Fruit fly (Drosophila melanogaster) whole organism, adult: ENCODE measurements around the gene Uch-L5.

Source experiments
- CG11617 ChIP-seq: fragments of 200-800 bp; sonication (Bioruptor generic); optimal IDR thresholded peaks from 2 replicates; lab custom pipeline; 2017; ENCODE audit warnings: mild to moderate bottlenecking, missing biosample characterization, missing genetic modification reagents, missing genetic modification characterization
- CG12768 ChIP-seq: fragments of 200-800 bp; sonication (Bioruptor generic); optimal IDR thresholded peaks from 2 replicates; lab custom pipeline; 2017; ENCODE audit warnings: missing biosample characterization, missing genetic modification characterization, mild to moderate bottlenecking, moderate library complexity, missing genetic modification reagents
- CG14711 ChIP-seq: fragments of 200-800 bp; sonication (Bioruptor generic); optimal IDR thresholded peaks from 2 replicates; lab custom pipeline; 2018; ENCODE audit warnings: missing biosample characterization, mild to moderate bottlenecking, missing genetic modification characterization, moderate library complexity
- CG1620 ChIP-seq: fragments of 200-800 bp; sonication (Bioruptor generic); optimal IDR thresholded peaks from 2 replicates; lab custom pipeline; 2016; ENCODE audit warnings: missing biosample characterization, missing genetic modification characterization
- CG33017 ChIP-seq: fragments of 200-800 bp; sonication (Bioruptor generic); optimal IDR thresholded peaks from 2 replicates; lab custom pipeline; 2018; ENCODE audit warnings: missing biosample characterization, mild to moderate bottlenecking, missing genetic modification characterization, moderate library complexity
- CG5204 ChIP-seq: fragments of 200-800 bp; sonication (Bioruptor generic); optimal IDR thresholded peaks from 2 replicates; lab custom pipeline; 2016; ENCODE audit warnings: missing biosample characterization, missing genetic modification characterization
- CG7045 ChIP-seq: fragments of 200-800 bp; sonication (Bioruptor generic); optimal IDR thresholded peaks from 2 replicates; lab custom pipeline; 2017; ENCODE audit warnings: missing biosample characterization, mild to moderate bottlenecking, missing genetic modification characterization
- CG7101 ChIP-seq: fragments of 200-800 bp; sonication (Bioruptor generic); optimal IDR thresholded peaks from 2 replicates; lab custom pipeline; 2018; ENCODE audit warnings: missing biosample characterization, mild to moderate bottlenecking, missing genetic modification characterization, moderate library complexity
- Clk ChIP-seq: fragments of 200-800 bp; sonication (Bioruptor generic); optimal IDR thresholded peaks from 2 replicates; lab custom pipeline; 2017; ENCODE audit warnings: missing biosample characterization, missing genetic modification characterization
- Crg-1 ChIP-seq: fragments of 200-800 bp; sonication (Bioruptor generic); optimal IDR thresholded peaks from 2 replicates; lab custom pipeline; 2016; ENCODE audit warnings: missing biosample characterization, missing genetic modification characterization
- Hr96 ChIP-seq: fragments of 200-800 bp; sonication (Bioruptor generic); optimal IDR thresholded peaks from 2 replicates; lab custom pipeline; 2016; ENCODE audit warnings: missing biosample characterization, missing genetic modification characterization
- Mnt ChIP-seq: fragments of 200-800 bp; sonication (Bioruptor generic); optimal IDR thresholded peaks from 2 replicates; lab custom pipeline; 2016; ENCODE audit warnings: missing biosample characterization, mild to moderate bottlenecking, missing genetic modification characterization
- bab1 ChIP-seq: fragments of 200-800 bp; sonication (Bioruptor generic); optimal IDR thresholded peaks from 3 replicates; lab custom pipeline; 2019; ENCODE audit warnings: missing biosample characterization, mild to moderate bottlenecking, missing genetic modification characterization, moderate library complexity
- cic ChIP-seq: fragments of 200-800 bp; sonication (Bioruptor generic); optimal IDR thresholded peaks from 2 replicates; lab custom pipeline; 2017; ENCODE audit warnings: missing biosample characterization, mild to moderate bottlenecking, missing genetic modification characterization, moderate library complexity
- cnc ChIP-seq, 2 experiments: fragments of >200 bp; optimal IDR thresholded peaks; 2 replicates each; lab custom pipeline; 2017
- kay ChIP-seq: fragments of 200-800 bp; sonication (Bioruptor generic); peaks from one replicate; lab custom pipeline; 2016; ENCODE audit warnings: missing biosample characterization, missing genetic modification characterization, borderline replicate concordance
- ovo ChIP-seq: fragments of 200-800 bp; sonication (Bioruptor generic); optimal IDR thresholded peaks from 2 replicates; lab custom pipeline; 2016; ENCODE audit warnings: missing biosample characterization, missing genetic modification characterization
- pad ChIP-seq: fragments of 200-800 bp; sonication (Bioruptor generic); optimal IDR thresholded peaks from 3 replicates; lab custom pipeline; 2017; ENCODE audit warnings: missing biosample characterization, missing genetic modification characterization, mild to moderate bottlenecking, moderate library complexity, missing genetic modification reagents
- tj ChIP-seq: fragments of 200-800 bp; sonication (Bioruptor generic); optimal IDR thresholded peaks from 3 replicates; lab custom pipeline; 2017; ENCODE audit warnings: missing biosample characterization, mild to moderate bottlenecking, missing genetic modification characterization, moderate library complexity
- toe ChIP-seq: fragments of 200-800 bp; sonication (Bioruptor generic); optimal IDR thresholded peaks from 2 replicates; lab custom pipeline; 2016; ENCODE audit warnings: missing biosample characterization, missing genetic modification characterization

Uch-L5 gene

DNA sequence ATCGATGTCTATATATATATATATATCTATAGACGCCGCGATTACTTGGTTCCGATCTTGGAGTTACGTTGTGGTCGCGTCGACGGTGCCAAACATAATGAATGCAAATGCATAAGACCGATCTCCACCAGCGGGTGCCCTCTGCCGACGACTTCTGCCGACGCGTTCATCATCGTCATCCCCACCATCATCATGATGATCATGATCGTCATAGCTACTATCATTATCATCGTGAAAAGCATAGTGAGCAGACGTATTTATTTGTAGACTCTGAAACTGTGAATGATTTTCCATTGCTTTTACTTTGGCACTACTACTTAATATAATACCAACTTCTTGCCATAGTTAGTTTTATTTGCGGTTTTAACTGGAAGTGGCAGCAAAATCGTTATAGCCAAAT lies 15.3 kb upstream of the Uch-L5 start, which contains the start of gene CG32037:
Gene CG32037, minus strand, starts transcription at position 101 of the 400 bp plus-strand sequence.
- no peak for TF ChIP-seq CG5204
- TF ChIP-seq pad (GFP tag; lab: Kevin White, UChicago) = no peak
- TF ChIP-seq tj (GFP tag; lab: Kevin White, UChicago) = no peak
- TF ChIP-seq cic = no peak
- no peak for TF ChIP-seq Crg-1 (GFP tag; lab: Kevin White, UChicago)
- TF ChIP-seq CG14711 (tag; lab: Kevin White, UChicago) = no peak
- TF ChIP-seq cnc (optimal IDR thresholded peaks at IDR 0.05; lab: Kevin White, UChicago) = no peak
- no peak for TF ChIP-seq toe (GFP tag; lab: Kevin White, UChicago)
- no peak for TF ChIP-seq CG7101
- TF ChIP-seq ovo (GFP tag; lab: Kevin White, UChicago) = no peak
- no peak for TF ChIP-seq Hr96 (GFP tag; lab: Kevin White, UChicago)
- no peak for TF ChIP-seq CG1620 (GFP tag; lab: Kevin White, UChicago)
- TF ChIP-seq CG33017 (tag; lab: Kevin White, UChicago) = no peak
- no peak for TF ChIP-seq CG12768 (GFP tag; lab: Kevin White, UChicago)
- no peak for TF ChIP-seq Clk (GFP tag; lab: Kevin White, UChicago)
- no peak for TF ChIP-seq CG11617
- no peak for TF ChIP-seq Mnt (GFP tag; lab: Kevin White, UChicago)
- TF ChIP-seq kay = no peak
- no peak for TF ChIP-seq bab1 (GFP tag; lab: Kevin White, UChicago)

DNA sequence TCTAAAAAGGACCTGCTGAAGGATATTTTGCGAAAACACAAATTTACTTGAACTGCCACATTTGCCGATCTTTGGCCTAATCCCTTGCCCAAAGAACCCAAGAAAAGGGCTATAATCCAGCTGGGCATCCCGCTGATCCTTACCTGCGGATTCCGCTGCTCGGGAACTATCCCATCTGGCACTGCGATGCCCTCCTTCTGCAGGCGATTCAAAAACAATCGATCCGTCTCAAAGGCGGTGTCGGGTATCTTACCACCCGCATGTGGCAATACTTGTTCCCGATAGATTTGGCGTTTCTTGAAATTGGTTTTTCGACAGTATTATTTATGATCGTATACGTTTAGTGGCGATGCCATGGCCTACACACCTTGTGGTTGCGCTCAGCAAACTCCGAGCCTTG lies 14.6 kb upstream of the Uch-L5 start:
- TF ChIP-seq kay (no peak), bab1 (GFP tag; lab: Kevin White, UChicago) (no peak), ovo (GFP tag; lab: Kevin White, UChicago) (no peak), CG14711 (tag; lab: Kevin White, UChicago) (no peak), CG12768 (GFP tag; lab: Kevin White, UChicago) (no peak), CG1620 (GFP tag; lab: Kevin White, UChicago) (no peak), tj (GFP tag; lab: Kevin White, UChicago) (no peak), Clk (GFP tag; lab: Kevin White, UChicago) (no peak), cnc (optimal IDR thresholded peaks at IDR 0.05; lab: Kevin White, UChicago) (no peak), CG11617 (no peak), Crg-1 (GFP tag; lab: Kevin White, UChicago) (no peak), CG7045 (no peak), toe (GFP tag; lab: Kevin White, UChicago) (no peak), CG33017 (tag; lab: Kevin White, UChicago) (no peak), pad (GFP tag; lab: Kevin White, UChicago) (no peak), CG5204 (no peak), Mnt (GFP tag; lab: Kevin White, UChicago) (no peak), Hr96 (GFP tag; lab: Kevin White, UChicago) (no peak), cic (no peak), CG7101 (no peak)

- TF ChIP-seq kay (no peak), CG1620 (GFP tag; lab: Kevin White, UChicago) (no peak), cnc (optimal IDR thresholded peaks at IDR 0.05; lab: Kevin White, UChicago) (no peak), bab1 (GFP tag; lab: Kevin White, UChicago) (no peak), tj (GFP tag; lab: Kevin White, UChicago) (no peak), CG5204 (no peak), Hr96 (GFP tag; lab: Kevin White, UChicago) (no peak), CG7101 (no peak)
Observed at dm6 chr3L:9490432-9490831, 13.7 kb upstream of the Uch-L5 start.

DNA sequence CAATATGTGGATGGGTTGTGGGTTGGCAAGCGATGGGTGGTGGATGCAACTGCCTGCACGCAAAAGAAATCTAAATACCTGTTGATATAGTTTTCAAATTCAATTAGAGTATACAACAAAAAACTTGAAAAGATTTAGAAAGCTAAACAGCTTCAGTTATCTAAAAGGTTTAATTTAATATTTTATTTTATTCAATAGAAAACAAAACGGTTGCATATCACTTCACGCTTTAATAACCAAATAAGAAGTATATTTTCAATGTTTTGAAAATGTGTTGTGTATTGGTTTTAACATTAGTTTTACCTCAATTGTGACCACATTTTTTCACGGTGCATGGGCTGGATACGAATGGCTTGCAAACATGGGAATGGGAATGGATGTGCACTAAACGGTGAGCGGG lies 12.9 kb upstream of the Uch-L5 start:
- TF ChIP-seq CG33017 (tag; lab: Kevin White, UChicago) (no peak), CG7045 (no peak), Clk (GFP tag; lab: Kevin White, UChicago) (no peak), CG11617 (no peak), bab1 (GFP tag; lab: Kevin White, UChicago) (no peak), kay (no peak), CG5204 (no peak), cnc (optimal IDR thresholded peaks at IDR 0.05; lab: Kevin White, UChicago) (no peak), CG7101 (no peak), Crg-1 (GFP tag; lab: Kevin White, UChicago) (no peak), tj (GFP tag; lab: Kevin White, UChicago) (no peak), Hr96 (GFP tag; lab: Kevin White, UChicago) (no peak)

dm6 chr3L:9489133-9489532 lies 12.4 kb upstream of the Uch-L5 start, which contains the start of gene CG32036:
CG32036 (minus strand) TSS chr3L:9489233.
- TF ChIP-seq tj (GFP tag; lab: Kevin White, UChicago) (no peak), Hr96 (GFP tag; lab: Kevin White, UChicago) (no peak), Mnt (GFP tag; lab: Kevin White, UChicago) (no peak), toe (GFP tag; lab: Kevin White, UChicago) (no peak), bab1 (GFP tag; lab: Kevin White, UChicago) (no peak), CG7045 (no peak)

dm6 chr3L:9487586-9487985 lies 10.8 kb upstream of the Uch-L5 start, which contains the start of gene pall:
pall (minus strand) TSS chr3L:9487790.
- TF ChIP-seq Mnt (GFP tag; lab: Kevin White, UChicago) (peak; percentile 10), CG7101 (peak; percentile 12), CG11617 (no peak), bab1 (GFP tag; lab: Kevin White, UChicago) (peak; percentile 56)
